Comparison of ENCODE assay signal across 3 worm cellular contexts in the genomic region with DNA sequence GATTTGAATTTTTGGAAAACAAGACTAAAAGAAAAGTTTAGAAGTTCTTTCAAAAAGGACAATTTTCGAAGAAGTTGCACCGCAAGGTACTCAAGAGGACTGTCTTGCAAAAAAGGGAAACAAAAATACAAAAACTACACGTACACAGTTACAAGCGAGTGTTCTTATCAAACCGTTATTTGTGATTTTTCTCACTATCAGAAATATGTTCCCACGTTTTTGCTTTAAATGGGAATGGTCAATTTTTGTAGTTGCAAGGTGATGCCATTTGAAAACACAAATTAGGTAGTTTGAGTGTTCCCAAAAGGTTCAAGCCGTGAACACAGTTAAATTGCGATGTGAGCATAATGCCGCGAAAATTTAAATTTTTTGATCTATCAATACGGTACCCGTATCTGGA.
TF ChIP-seq lines count a peak whose summit lies in the region.

No protein-coding gene starts in this region.

TF ChIP-seq in whole organism, L2 larva, 48 proteins besides CTCF, POLR2A, EP300 and RAD21:
- TF ChIP-seq ceh-16 (tag; optimal IDR thresholded peaks at IDR 0.05; lab: Kevin White, UChicago) (no peak), fos-1 (tag; optimal IDR thresholded peaks at IDR 0.05; lab: Kevin White, UChicago) (peak; percentile 38)
TF ChIP-seq in whole organism, L2 larva: peak in this region for 1.

TF ChIP-seq in whole organism, L3 larva, 47 proteins besides CTCF, POLR2A, EP300 and RAD21:
- TF ChIP-seq hmg-11 (tag; optimal IDR thresholded peaks at IDR 0.05; lab: Kevin White, UChicago) (no peak), egl-27 (tag; optimal IDR thresholded peaks at IDR 0.05; lab: Kevin White, UChicago) (no peak), egl-5 (tag; optimal IDR thresholded peaks at IDR 0.05; lab: Kevin White, UChicago) (no peak), lin-15B (tag; optimal IDR thresholded peaks at IDR 0.05; lab: Kevin White, UChicago) (no peak), pqm-1 (tag; optimal IDR thresholded peaks at IDR 0.05; lab: Kevin White, UChicago) (peak; percentile 30), tbx-2 (tag; optimal IDR thresholded peaks at IDR 0.05; lab: Kevin White, UChicago) (no peak), ceh-82 (tag; optimal IDR thresholded peaks at IDR 0.05; lab: Kevin White, UChicago) (no peak), nhr-76 (tag; optimal IDR thresholded peaks at IDR 0.05; lab: Kevin White, UChicago) (no peak), elt-2 (tag; optimal IDR thresholded peaks at IDR 0.05; lab: Kevin White, UChicago) (peak; percentile 45), R02D3.7 (tag; optimal IDR thresholded peaks at IDR 0.05; lab: Kevin White, UChicago) (no peak), zag-1 (tag; optimal IDR thresholded peaks at IDR 0.05; lab: Kevin White, UChicago) (no peak), skn-1 (tag; optimal IDR thresholded peaks at IDR 0.05; lab: Kevin White, UChicago) (no peak), elt-3 (tag; optimal IDR thresholded peaks at IDR 0.05; lab: Kevin White, UChicago) (no peak), daf-12 (tag; optimal IDR thresholded peaks at IDR 0.05; lab: Kevin White, UChicago) (no peak), fkh-2 (tag; optimal IDR thresholded peaks at IDR 0.05; lab: Kevin White, UChicago) (no peak)

TF ChIP-seq in whole organism, L4 larva, 104 proteins besides CTCF, POLR2A, EP300 and RAD21:
- TF ChIP-seq pqm-1 (tag; optimal IDR thresholded peaks at IDR 0.05; lab: Kevin White, UChicago) (peak; percentile 65), lin-29 (GFP tag; IDR thresholded peaks at IDR 0.05; lab: Robert Waterston, UW) (no peak), nhr-28 (tag; optimal IDR thresholded peaks at IDR 0.05; lab: Kevin White, UChicago) (peak; percentile 94), nhr-6 (tag; optimal IDR thresholded peaks at IDR 0.05; lab: Kevin White, UChicago) (peak; percentile 3), daf-16 (GFP tag; optimal IDR thresholded peaks at IDR 0.05; lab: Kevin White, UChicago) (no peak), daf-16 (tag; optimal IDR thresholded peaks at IDR 0.05; lab: Kevin White, UChicago) (peak; percentile 19), hlh-11 (tag; optimal IDR thresholded peaks at IDR 0.05; lab: Kevin White, UChicago) (no peak), nhr-237 (tag; optimal IDR thresholded peaks at IDR 0.05; lab: Kevin White, UChicago) (no peak), lin-1 (GFP tag; IDR thresholded peaks at IDR 0.05; lab: Robert Waterston, UW) (no peak), ZK546.5 (tag; optimal IDR thresholded peaks at IDR 0.05; lab: Kevin White, UChicago) (no peak)
